Worm (Caenorhabditis elegans) whole organism, L4/young adult: ENCODE measurements around the gene cul-2.

Experiments
- W03F9.2 ChIP-seq: fragments of 150-350 bp; optimal IDR thresholded peaks from 2 replicates; lab custom pipeline; 2014; ENCODE audit warnings: missing biosample characterization, missing genetic modification characterization
- dao-5 ChIP-seq: sonication (generic microtip); optimal IDR thresholded peaks from 2 replicates; lab custom pipeline; 2016; ENCODE audit warnings: missing genotype, missing genetic modification characterization, moderate library complexity, missing compliant biosample characterization
- him-1 ChIP-seq: sonication (generic microtip); optimal IDR thresholded peaks from 2 replicates; lab custom pipeline; 2016; ENCODE audit warnings: missing genotype, missing genetic modification reagents, missing genetic modification characterization, missing compliant biosample characterization

ce11 chrIII:13708415-13708814 lies 21.3 kb downstream of the cul-2 start:
- TF ChIP-seq him-1 (tag; lab: Kevin White, UChicago) (no peak), dao-5 (no peak), W03F9.2 (no peak)
